Worm (Caenorhabditis elegans) whole organism, late embryonic: ENCODE measurements around the gene R53.4.
A peak's percentile ranks its signal among the peaks of the same experiment; 100 is the strongest.

Source experiments
- C38D4.7 ChIP-seq: fragments of 200-800 bp; sonication (Bioruptor generic); optimal IDR thresholded peaks from 2 replicates; lab custom pipeline; 2018; ENCODE audit warnings: mild to moderate bottlenecking, missing genetic modification characterization, moderate library complexity, missing compliant biosample characterization
- K02D7.2 ChIP-seq: sonication (generic microtip); optimal IDR thresholded peaks from 2 replicates; lab custom pipeline; 2017; ENCODE audit warnings: mild to moderate bottlenecking, missing genetic modification characterization, missing compliant biosample characterization
- T23F11.4 ChIP-seq: fragments of 200-800 bp; sonication (Bioruptor generic); optimal IDR thresholded peaks from 2 replicates; lab custom pipeline; 2018; ENCODE audit warnings: mild to moderate bottlenecking, missing genetic modification characterization, missing compliant biosample characterization
- Y22D7AL.16 ChIP-seq: sonication (generic microtip); optimal IDR thresholded peaks from 2 replicates; lab custom pipeline; 2016; ENCODE audit warnings: missing genetic modification characterization, missing compliant biosample characterization
- ama-1 ChIP-seq: fragments of 150-350 bp; optimal IDR thresholded peaks from 2 replicates; lab custom pipeline; 2014
- ceh-18 ChIP-seq: sonication (generic microtip); optimal IDR thresholded peaks from 2 replicates; lab custom pipeline; 2016; ENCODE audit warnings: missing genetic modification characterization, missing compliant biosample characterization
- ceh-19 ChIP-seq: fragments of 200-800 bp; sonication (Bioruptor generic); optimal IDR thresholded peaks from 2 replicates; lab custom pipeline; 2018; ENCODE audit warnings: mild to moderate bottlenecking, missing genetic modification characterization, missing compliant biosample characterization
- ceh-2 ChIP-seq: sonication (generic microtip); optimal IDR thresholded peaks from 2 replicates; lab custom pipeline; 2016; ENCODE audit warnings: missing genotype, missing genetic modification characterization, missing compliant biosample characterization
- ceh-22 ChIP-seq: sonication (generic microtip); optimal IDR thresholded peaks from 2 replicates; lab custom pipeline; 2017; ENCODE audit warnings: missing biosample characterization, missing genetic modification characterization
- ceh-30 ChIP-seq: fragments of 150-350 bp; optimal IDR thresholded peaks from 2 replicates; lab custom pipeline; 2014; ENCODE audit warnings: missing biosample characterization, missing genetic modification characterization
- ceh-31 ChIP-seq: sonication (generic microtip); optimal IDR thresholded peaks from 2 replicates; lab custom pipeline; 2016; ENCODE audit warnings: missing genetic modification characterization, missing compliant biosample characterization
- ceh-34 ChIP-seq: sonication (generic microtip); optimal IDR thresholded peaks from 2 replicates; lab custom pipeline; 2016; ENCODE audit warnings: mild to moderate bottlenecking, missing genetic modification characterization, missing compliant biosample characterization
- ceh-48 ChIP-seq: sonication (generic microtip); optimal IDR thresholded peaks from 2 replicates; lab custom pipeline; 2016; ENCODE audit warnings: missing genetic modification characterization, inconsistent platforms, missing compliant biosample characterization
- ceh-9 ChIP-seq: sonication (generic microtip); optimal IDR thresholded peaks from 2 replicates; lab custom pipeline; 2016; ENCODE audit warnings: mild to moderate bottlenecking, missing genetic modification characterization, inconsistent platforms, missing compliant biosample characterization
- che-1 ChIP-seq: sonication (generic microtip); optimal IDR thresholded peaks from 2 replicates; lab custom pipeline; 2016; ENCODE audit warnings: mild to moderate bottlenecking, missing genetic modification characterization, missing compliant biosample characterization
- elt-2 ChIP-seq: sonication (generic microtip); optimal IDR thresholded peaks from 2 replicates; lab custom pipeline; 2016; ENCODE audit warnings: missing genetic modification reagents, missing genetic modification characterization, missing compliant biosample characterization
- elt-4 ChIP-seq: sonication (generic microtip); optimal IDR thresholded peaks from 2 replicates; lab custom pipeline; 2016; ENCODE audit warnings: missing genetic modification characterization, missing compliant biosample characterization
- fkh-10 ChIP-seq: fragments of 150-350 bp; optimal IDR thresholded peaks from 2 replicates; lab custom pipeline; 2014; ENCODE audit warnings: missing biosample characterization, missing genetic modification reagents, missing genetic modification characterization
- fkh-6 ChIP-seq: sonication (generic microtip); optimal IDR thresholded peaks from 2 replicates; lab custom pipeline; 2016; ENCODE audit warnings: missing genetic modification characterization, missing compliant biosample characterization
- gmeb-2 ChIP-seq: sonication (generic microtip); optimal IDR thresholded peaks from 2 replicates; lab custom pipeline; 2016; ENCODE audit warnings: missing genetic modification characterization, inconsistent platforms, missing compliant biosample characterization
- hlh-30 ChIP-seq: sonication (generic microtip); optimal IDR thresholded peaks from 2 replicates; lab custom pipeline; 2017; ENCODE audit warnings: antibody characterized with exemption, missing genetic modification characterization, missing compliant biosample characterization; ENCODE audit not compliant: insufficient read depth
- hlh-6 ChIP-seq: sonication (generic microtip); optimal IDR thresholded peaks from 2 replicates; lab custom pipeline; 2016; ENCODE audit warnings: missing genotype, missing genetic modification characterization, missing compliant biosample characterization
- hlh-8 ChIP-seq: sonication (generic microtip); optimal IDR thresholded peaks from 2 replicates; lab custom pipeline; 2016; ENCODE audit warnings: missing genotype, missing genetic modification characterization, missing compliant biosample characterization
- lim-6 ChIP-seq: sonication (generic microtip); optimal IDR thresholded peaks from 2 replicates; lab custom pipeline; 2016; ENCODE audit warnings: missing genetic modification characterization, missing compliant biosample characterization
- mec-3 ChIP-seq: sonication (generic microtip); optimal IDR thresholded peaks from 2 replicates; lab custom pipeline; 2016; ENCODE audit warnings: borderline replicate concordance, missing genetic modification characterization, missing compliant biosample characterization
- nfya-1 ChIP-seq: sonication (generic microtip); optimal IDR thresholded peaks from 2 replicates; lab custom pipeline; 2017; ENCODE audit warnings: missing genetic modification characterization, mild to moderate bottlenecking, missing compliant biosample characterization, antibody characterized with exemption, moderate library complexity
- nhr-11 ChIP-seq: fragments of 150-350 bp; optimal IDR thresholded peaks from 2 replicates; lab custom pipeline; 2014; ENCODE audit warnings: missing biosample characterization, missing genetic modification characterization
- nhr-232 ChIP-seq: sonication (generic microtip); optimal IDR thresholded peaks from 2 replicates; lab custom pipeline; 2016; ENCODE audit warnings: missing genetic modification characterization, missing compliant biosample characterization
- odd-2 ChIP-seq: sonication (generic microtip); optimal IDR thresholded peaks from 2 replicates; lab custom pipeline; 2017; ENCODE audit warnings: antibody characterized with exemption, mild to moderate bottlenecking, missing genetic modification characterization, missing compliant biosample characterization
- pqm-1 ChIP-seq: sonication (generic microtip); optimal IDR thresholded peaks from 2 replicates; lab custom pipeline; 2016; ENCODE audit warnings: missing genetic modification characterization, missing compliant biosample characterization
- ref-2 ChIP-seq: sonication (generic microtip); optimal IDR thresholded peaks from 2 replicates; lab custom pipeline; 2016; ENCODE audit warnings: missing genetic modification characterization, missing compliant biosample characterization
- rnt-1 ChIP-seq: sonication (generic microtip); optimal IDR thresholded peaks from 2 replicates; lab custom pipeline; 2016; ENCODE audit warnings: missing genetic modification characterization, missing compliant biosample characterization
- sdc-2 ChIP-seq: sonication (generic microtip); optimal IDR thresholded peaks from 2 replicates; lab custom pipeline; 2016; ENCODE audit warnings: missing genotype, missing genetic modification characterization, missing compliant biosample characterization
- sox-2 ChIP-seq: fragments of 200-800 bp; sonication (Bioruptor generic); IDR thresholded peaks from 2 replicates; pipeline ENCODE4 v1.3.6; 2022; ENCODE audit warnings: missing genetic modification reagents, missing genetic modification characterization, missing compliant biosample characterization
- sox-4 ChIP-seq: sonication (generic microtip); optimal IDR thresholded peaks from 2 replicates; lab custom pipeline; 2017; ENCODE audit warnings: mild to moderate bottlenecking, missing genetic modification characterization, inconsistent platforms, missing compliant biosample characterization
- syd-9 ChIP-seq: sonication (generic microtip); optimal IDR thresholded peaks from 2 replicates; lab custom pipeline; 2016; ENCODE audit warnings: mild to moderate bottlenecking, missing genetic modification characterization, moderate library complexity, missing compliant biosample characterization
- tbx-2 ChIP-seq: sonication (generic microtip); optimal IDR thresholded peaks from 2 replicates; lab custom pipeline; 2016; ENCODE audit warnings: missing genetic modification characterization, missing compliant biosample characterization
- tbx-7 ChIP-seq: sonication (generic microtip); optimal IDR thresholded peaks from 2 replicates; lab custom pipeline; 2016; ENCODE audit warnings: missing genotype, missing genetic modification characterization, missing compliant biosample characterization
- unc-3 ChIP-seq, 2 experiments: fragments of 200-800 bp in 1 of 2; sonication (Bioruptor generic) in 1 of 2; sonication (generic microtip) in 1 of 2; conservative IDR thresholded peaks in 1 of 2; optimal IDR thresholded peaks in 1 of 2; 2 replicates each; pipeline versions ENCODE4 v1.3.6 to Lab custom; 2016 to 2022; ENCODE audit warnings: missing compliant biosample characterization in 2 of 2, missing genetic modification characterization in 2 of 2, missing genetic modification reagents in 1 of 2
- unc-42 ChIP-seq: sonication (generic microtip); optimal IDR thresholded peaks from 2 replicates; lab custom pipeline; 2016; ENCODE audit warnings: missing genotype, missing genetic modification characterization, missing compliant biosample characterization
- unc-86 ChIP-seq: sonication (generic microtip); optimal IDR thresholded peaks from 2 replicates; lab custom pipeline; 2016; ENCODE audit warnings: missing genetic modification characterization, missing compliant biosample characterization
- zip-5 ChIP-seq: sonication (generic microtip); optimal IDR thresholded peaks from 2 replicates; lab custom pipeline; 2016; ENCODE audit warnings: missing genetic modification characterization, missing compliant biosample characterization
- ztf-16 ChIP-seq: sonication (generic microtip); optimal IDR thresholded peaks from 2 replicates; lab custom pipeline; 2017; ENCODE audit warnings: missing genetic modification characterization, missing compliant biosample characterization

R53.4 gene

ce11 chrII:9989533-9989932 lies 21.7 kb upstream of the R53.4 start:
- no peak for TF ChIP-seq ceh-19 (GFP tag; lab: Kevin White, UChicago)
- TF ChIP-seq ref-2 (tag; lab: Kevin White, UChicago), result no peak
- TF ChIP-seq ceh-18 (tag; lab: Kevin White, UChicago), result peak; percentile 11
- TF ChIP-seq elt-2 (tag; lab: Kevin White, UChicago), result no peak

- TF ChIP-seq elt-2 (tag; lab: Kevin White, UChicago), result no peak
- no peak for TF ChIP-seq unc-42 (tag; lab: Kevin White, UChicago)
- no peak for TF ChIP-seq ceh-22 (tag; lab: Kevin White, UChicago)
- TF ChIP-seq ceh-9 (tag; lab: Kevin White, UChicago), result no peak
- no peak for TF ChIP-seq rnt-1 (tag; lab: Kevin White, UChicago)
- TF ChIP-seq T23F11.4 (GFP tag; lab: Kevin White, UChicago), result no peak
- no peak for TF ChIP-seq pqm-1
- no peak for TF ChIP-seq sox-4 (tag; lab: Kevin White, UChicago)
- no peak for TF ChIP-seq fkh-6 (tag; lab: Kevin White, UChicago)
- no peak for TF ChIP-seq nhr-11 (tag; lab: Kevin White, UChicago)
- TF ChIP-seq che-1, result no peak
- TF ChIP-seq ceh-48 (tag; lab: Kevin White, UChicago), result no peak
- TF ChIP-seq lim-6 (tag; lab: Kevin White, UChicago), result no peak
- TF ChIP-seq ceh-31 (tag; lab: Kevin White, UChicago), result no peak
- no peak for TF ChIP-seq ama-1
- no peak for TF ChIP-seq odd-2
- TF ChIP-seq hlh-8 (tag; lab: Kevin White, UChicago), result no peak
- TF ChIP-seq ceh-34 (tag; lab: Kevin White, UChicago), result no peak
- no peak for TF ChIP-seq C38D4.7 (GFP tag; lab: Kevin White, UChicago)
- TF ChIP-seq ztf-16, result no peak
These were observed 20.8 kb upstream of the R53.4 start for ce11 chrII:9988620-9989019.

- TF ChIP-seq hlh-8 (tag; lab: Kevin White, UChicago) (peak; percentile 27), K02D7.2 (tag; lab: Kevin White, UChicago) (no peak), ceh-18 (tag; lab: Kevin White, UChicago) (peak; percentile 16)
These were observed 19.1 kb upstream of the R53.4 start for ce11 chrII:9986635-9987575.

ce11 chrII:9984866-9985336 lies 17.1 kb upstream of the R53.4 start:
- no peak for TF ChIP-seq tbx-7
- TF ChIP-seq che-1, result no peak
- TF ChIP-seq hlh-30 (tag; lab: Kevin White, UChicago), result no peak
- peak; percentile 86 for TF ChIP-seq ceh-34 (tag; lab: Kevin White, UChicago)
- no peak for TF ChIP-seq K02D7.2 (tag; lab: Kevin White, UChicago)
- TF ChIP-seq Y22D7AL.16, result no peak
- TF ChIP-seq unc-3 (GFP tag; conservative IDR thresholded peaks at IDR 0.05; lab: Robert Waterston, UW), result no peak
- TF ChIP-seq unc-3 (tag; optimal IDR thresholded peaks at IDR 0.05; lab: Kevin White, UChicago), result no peak
- no peak for TF ChIP-seq elt-4 (tag; lab: Kevin White, UChicago)
- TF ChIP-seq ceh-30 (tag; lab: Kevin White, UChicago), result no peak
- TF ChIP-seq zip-5 (tag; lab: Kevin White, UChicago), result no peak
- no peak for TF ChIP-seq sox-2 (GFP tag; lab: Robert Waterston, UW)
- no peak for TF ChIP-seq ama-1
- no peak for TF ChIP-seq pqm-1
- TF ChIP-seq unc-86 (tag; lab: Kevin White, UChicago), result no peak
- TF ChIP-seq odd-2, result no peak
- peak; percentile 45 for TF ChIP-seq ceh-19 (GFP tag; lab: Kevin White, UChicago)
- peak; percentile 30 for TF ChIP-seq ceh-2 (tag; lab: Kevin White, UChicago)
- TF ChIP-seq nhr-232 (tag; lab: Kevin White, UChicago), result no peak
- TF ChIP-seq fkh-10 (GFP tag; lab: Kevin White, UChicago), result no peak
- TF ChIP-seq nhr-11 (tag; lab: Kevin White, UChicago), result no peak
- no peak for TF ChIP-seq gmeb-2 (tag; lab: Kevin White, UChicago)
- peak; percentile 22 for TF ChIP-seq nfya-1 (tag; lab: Kevin White, UChicago)
- no peak for TF ChIP-seq T23F11.4 (GFP tag; lab: Kevin White, UChicago)
- TF ChIP-seq ref-2 (tag; lab: Kevin White, UChicago), result peak; percentile 32
- TF ChIP-seq sdc-2 (tag; lab: Kevin White, UChicago), result peak; percentile 39
- TF ChIP-seq syd-9 (tag; lab: Kevin White, UChicago), result peak; percentile 11
- TF ChIP-seq mec-3 (tag; lab: Kevin White, UChicago), result no peak
- peak; percentile 36 for TF ChIP-seq tbx-2 (tag; lab: Kevin White, UChicago)
- TF ChIP-seq hlh-6 (tag; lab: Kevin White, UChicago), result peak; percentile 13
- TF ChIP-seq ceh-18 (tag; lab: Kevin White, UChicago), result peak; percentile 93
